Worm (Caenorhabditis elegans) whole organism, L4/young adult: ENCODE data around the gene clec-181.

Experiments
- W03F9.2 ChIP-seq: fragments of 150-350 bp; optimal IDR thresholded peaks from 2 replicates; lab custom pipeline; 2014; ENCODE audit warnings: missing biosample characterization, missing genetic modification characterization
- him-1 ChIP-seq: sonication (generic microtip); optimal IDR thresholded peaks from 2 replicates; lab custom pipeline; 2016; ENCODE audit warnings: missing genotype, missing genetic modification reagents, missing genetic modification characterization, missing compliant biosample characterization

DNA sequence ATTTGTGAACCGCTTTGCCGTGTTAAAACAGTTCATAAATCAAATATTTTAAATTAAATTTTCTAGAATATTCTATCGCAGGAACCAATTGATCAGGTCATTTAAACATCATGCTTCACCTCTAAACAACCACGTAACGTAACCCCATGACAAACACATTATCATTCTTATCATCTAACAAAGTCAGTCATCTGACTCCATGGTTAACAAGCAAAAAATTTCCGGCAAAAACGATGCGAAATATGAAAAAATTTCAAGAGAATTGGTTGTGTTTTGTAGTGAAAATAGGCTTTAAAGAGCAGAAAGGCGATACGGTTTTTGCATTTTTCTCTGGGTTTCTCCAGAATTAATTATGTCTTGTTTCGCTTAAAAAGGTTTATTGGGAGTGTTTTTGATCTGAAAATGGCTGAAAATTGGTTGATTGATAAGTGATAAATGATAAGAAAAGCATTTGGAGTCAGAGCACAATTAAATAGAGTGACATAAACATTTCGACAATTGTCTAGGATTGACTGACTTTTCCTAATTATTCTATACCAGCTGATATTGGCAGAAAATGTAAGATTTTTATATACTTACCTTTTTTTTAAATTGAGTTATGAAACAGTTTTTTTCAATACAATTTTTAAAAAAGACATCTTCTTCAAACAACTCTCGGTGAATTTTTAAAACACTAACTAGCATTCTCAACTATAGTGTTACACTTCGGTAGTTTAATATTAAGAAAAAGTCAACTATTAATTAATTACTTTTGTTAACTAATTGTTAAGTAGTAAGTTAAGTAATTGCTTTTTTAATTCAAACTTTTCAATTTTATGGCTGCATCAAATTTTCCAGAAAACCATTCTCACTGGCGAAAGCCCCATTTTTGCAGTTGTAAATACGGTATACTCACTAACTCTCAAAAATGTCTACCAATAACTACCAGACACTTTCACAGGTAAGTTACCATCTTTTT, 10.5 kb upstream of the clec-181 start, which contains the start of gene catp-7:
- TF ChIP-seq him-1 (tag; lab: Kevin White, UChicago): no peak
- TF ChIP-seq W03F9.2 (tag; lab: Kevin White, UChicago): no peak
